Worm (Caenorhabditis elegans): ENCODE data around the gene srx-46.

srx-46 gene

ce11 chrV:9341814-9342213, 11.2 kb upstream of the srx-46 start:
- TF ChIP-seq klf-2 (GFP tag; conservative IDR thresholded peaks at IDR 0.05) (0 out of 2 replicates have a peak, but pooled peaks have one; percentile 50), flt-1 (GFP tag; IDR thresholded peaks at IDR 0.05) (peak; percentile 62; the same call in 1 of the 2 replicates), ztf-23 (GFP tag; IDR thresholded peaks at IDR 0.05) (peak; percentile 49)

ce11 chrV:9342282-9342681, 10.8 kb upstream of the srx-46 start:
- peak; percentile 78; the same call in 1 of the 2 replicates for TF ChIP-seq flt-1 (GFP tag; IDR thresholded peaks at IDR 0.05)
- 0 out of 2 replicates have a peak, but pooled peaks have one; percentile 49 for TF ChIP-seq klf-2 (GFP tag; conservative IDR thresholded peaks at IDR 0.05)
- 0 out of 2 replicates have a peak, but pooled peaks have one; percentile 6 for TF ChIP-seq ztf-23 (GFP tag; IDR thresholded peaks at IDR 0.05)
- peak; percentile 28; the same call in 1 of the 2 replicates for TF ChIP-seq T22C8.4 (GFP tag; IDR thresholded peaks at IDR 0.05)

- no peak for TF ChIP-seq med-1 (GFP tag; optimal IDR thresholded peaks at IDR 0.05; ENCODE audit: insufficient read depth)
- TF ChIP-seq ztf-23 (GFP tag; IDR thresholded peaks at IDR 0.05): 0 out of 2 replicates have a peak, but pooled peaks have one; percentile 45
- 0 out of 2 replicates have a peak, but pooled peaks have one; percentile 4 for TF ChIP-seq tab-1 (GFP tag; IDR thresholded peaks at IDR 0.05)
- no peak; the same call in 1 of the 2 replicates for TF ChIP-seq flt-1 (GFP tag; IDR thresholded peaks at IDR 0.05)
- no peak for TF ChIP-seq ref-1 (GFP tag; conservative IDR thresholded peaks at IDR 0.05)
- no peak for TF ChIP-seq cog-1 (tag; optimal IDR thresholded peaks at IDR 0.05)
- TF ChIP-seq klf-2 (GFP tag; conservative IDR thresholded peaks at IDR 0.05): no peak
- TF ChIP-seq ztf-29 (GFP tag; IDR thresholded peaks at IDR 0.05): no peak
- 0 out of 2 replicates have a peak, but pooled peaks have one; percentile 11 for TF ChIP-seq T22C8.4 (GFP tag; IDR thresholded peaks at IDR 0.05)
These were observed 9.9 kb upstream of the srx-46 start for ce11 chrV:9342965-9343628.

ce11 chrV:9343629-9344624, 9.1 kb upstream of the srx-46 start, which contains the start of gene tos-1:
TSS of gene tos-1 (minus strand) at chrV:9344203.
- peak; percentile 100 for TF ChIP-seq cog-1 (tag; optimal IDR thresholded peaks at IDR 0.05)
- peak; percentile 86; the same call in 1 of the 2 replicates for TF ChIP-seq ref-1 (GFP tag; conservative IDR thresholded peaks at IDR 0.05)
- 0 out of 2 replicates have a peak, but pooled peaks have one; percentile 14 for TF ChIP-seq klf-2 (GFP tag; conservative IDR thresholded peaks at IDR 0.05)
- TF ChIP-seq T22C8.4 (GFP tag; IDR thresholded peaks at IDR 0.05): 0 out of 2 replicates have a peak, but pooled peaks have one; percentile 15
- TF ChIP-seq ztf-23 (GFP tag; IDR thresholded peaks at IDR 0.05): peak; percentile 87
- TF ChIP-seq tab-1 (GFP tag; IDR thresholded peaks at IDR 0.05): no peak; the same call in 1 of the 2 replicates
- peak; percentile 77 for TF ChIP-seq ztf-29 (GFP tag; IDR thresholded peaks at IDR 0.05)
- TF ChIP-seq med-1 (GFP tag; optimal IDR thresholded peaks at IDR 0.05; ENCODE audit: insufficient read depth): no peak
- TF ChIP-seq flt-1 (GFP tag; IDR thresholded peaks at IDR 0.05): peak; percentile 90

- TF ChIP-seq ztf-23 (GFP tag; IDR thresholded peaks at IDR 0.05) (no peak), med-1 (GFP tag; optimal IDR thresholded peaks at IDR 0.05; ENCODE audit: insufficient read depth) (no peak), ztf-29 (GFP tag; IDR thresholded peaks at IDR 0.05) (no peak), flt-1 (GFP tag; IDR thresholded peaks at IDR 0.05) (no peak), cog-1 (tag; optimal IDR thresholded peaks at IDR 0.05) (no peak), tab-1 (GFP tag; IDR thresholded peaks at IDR 0.05) (no peak), klf-2 (GFP tag; conservative IDR thresholded peaks at IDR 0.05) (no peak), ref-1 (GFP tag; conservative IDR thresholded peaks at IDR 0.05) (no peak), T22C8.4 (GFP tag; IDR thresholded peaks at IDR 0.05) (peak; percentile 91)
These were observed 6.2 kb upstream of the srx-46 start, which contains the start of the genes K07B1.7 and try-5 for ce11 chrV:9346804-9347203. TSS of gene K07B1.7 (minus strand) at chrV:9346962. TSS of gene try-5 (plus strand) at chrV:9347044.

ce11 chrV:9349687-9350086, 3.4 kb upstream of the srx-46 start, which contains the start of gene srx-47:
TSS of gene srx-47 (plus strand) at chrV:9349987.
- TF ChIP-seq flt-1 (GFP tag; IDR thresholded peaks at IDR 0.05): no peak
- TF ChIP-seq klf-2 (GFP tag; conservative IDR thresholded peaks at IDR 0.05): no peak
- TF ChIP-seq T22C8.4 (GFP tag; IDR thresholded peaks at IDR 0.05): no peak
- no peak for TF ChIP-seq ztf-29 (GFP tag; IDR thresholded peaks at IDR 0.05)
- TF ChIP-seq cog-1 (tag; optimal IDR thresholded peaks at IDR 0.05): no peak
- TF ChIP-seq med-1 (GFP tag; optimal IDR thresholded peaks at IDR 0.05; ENCODE audit: insufficient read depth): no peak
- no peak for TF ChIP-seq ref-1 (GFP tag; conservative IDR thresholded peaks at IDR 0.05)
- no peak for TF ChIP-seq ztf-23 (GFP tag; IDR thresholded peaks at IDR 0.05)
- no peak for TF ChIP-seq tab-1 (GFP tag; IDR thresholded peaks at IDR 0.05)

ce11 chrV:9355371-9355770, 2.3 kb downstream of the srx-46 start, which contains the start of gene ttr-40:
TSS of gene ttr-40 (minus strand) at chrV:9355471.
- TF ChIP-seq klf-2 (GFP tag; conservative IDR thresholded peaks at IDR 0.05) (no peak), ztf-23 (GFP tag; IDR thresholded peaks at IDR 0.05) (no peak), flt-1 (GFP tag; IDR thresholded peaks at IDR 0.05) (no peak), med-1 (GFP tag; optimal IDR thresholded peaks at IDR 0.05; ENCODE audit: insufficient read depth) (no peak), tab-1 (GFP tag; IDR thresholded peaks at IDR 0.05) (no peak), ztf-29 (GFP tag; IDR thresholded peaks at IDR 0.05) (no peak), T22C8.4 (GFP tag; IDR thresholded peaks at IDR 0.05) (no peak), ref-1 (GFP tag; conservative IDR thresholded peaks at IDR 0.05) (no peak)

ce11 chrV:9356345-9356744, 3.3 kb downstream of the srx-46 start, which contains the start of gene ttr-49:
TSS of gene ttr-49 (minus strand) at chrV:9356515.
- TF ChIP-seq ztf-29 (GFP tag; IDR thresholded peaks at IDR 0.05) (no peak), cog-1 (tag; optimal IDR thresholded peaks at IDR 0.05) (no peak), flt-1 (GFP tag; IDR thresholded peaks at IDR 0.05) (no peak)

ce11 chrV:9359674-9360073, 6.6 kb downstream of the srx-46 start, which contains the start of gene gpa-3:
TSS of gene gpa-3 (minus strand) at chrV:9359774.
- TF ChIP-seq T22C8.4 (GFP tag; IDR thresholded peaks at IDR 0.05): no peak
- no peak for TF ChIP-seq ztf-29 (GFP tag; IDR thresholded peaks at IDR 0.05)
- TF ChIP-seq klf-2 (GFP tag; conservative IDR thresholded peaks at IDR 0.05): no peak
- TF ChIP-seq ref-1 (GFP tag; conservative IDR thresholded peaks at IDR 0.05): no peak
- TF ChIP-seq flt-1 (GFP tag; IDR thresholded peaks at IDR 0.05): no peak
- TF ChIP-seq tab-1 (GFP tag; IDR thresholded peaks at IDR 0.05): no peak
- TF ChIP-seq med-1 (GFP tag; optimal IDR thresholded peaks at IDR 0.05; ENCODE audit: insufficient read depth): no peak
- TF ChIP-seq ztf-23 (GFP tag; IDR thresholded peaks at IDR 0.05): no peak
- TF ChIP-seq cog-1 (tag; optimal IDR thresholded peaks at IDR 0.05): no peak

Data from whole organism, midembryonic.